Worm (Caenorhabditis elegans) whole organism, midembryonic: ENCODE data around the gene fbxb-7.

Source experiments
- T22C8.4 ChIP-seq: fragments of 200-800 bp; sonication (Bioruptor generic); IDR thresholded peaks from 2 replicates; pipeline ENCODE4 v1.3.6; 2022; ENCODE audit warnings: missing genetic modification characterization, missing compliant biosample characterization
- cog-1 ChIP-seq: sonication (generic microtip); optimal IDR thresholded peaks from 2 replicates; lab custom pipeline; 2016; ENCODE audit warnings: missing genetic modification characterization, missing compliant biosample characterization
- klf-2 ChIP-seq: fragments of 200-800 bp; sonication (Bioruptor generic); conservative IDR thresholded peaks from 2 replicates; pipeline ENCODE4 v1.3.6; 2022; ENCODE audit warnings: missing genetic modification reagents, missing genetic modification characterization, missing compliant biosample characterization
- med-1 ChIP-seq: sonication (generic microtip); optimal IDR thresholded peaks from 2 replicates; lab custom pipeline; 2017; ENCODE audit warnings: missing genetic modification characterization, mild to moderate bottlenecking, missing compliant biosample characterization, antibody characterized with exemption, missing genetic modification reagents; ENCODE audit not compliant: insufficient read depth
- tab-1 ChIP-seq: fragments of 200-800 bp; sonication (Bioruptor generic); IDR thresholded peaks from 2 replicates; pipeline ENCODE4 v1.3.6; 2022; ENCODE audit warnings: missing genetic modification characterization, missing compliant biosample characterization
- ztf-29 ChIP-seq: fragments of 200-800 bp; sonication (Bioruptor generic); IDR thresholded peaks from 2 replicates; pipeline ENCODE4 v1.3.6; 2022; ENCODE audit warnings: missing genetic modification reagents, missing genetic modification characterization, missing compliant biosample characterization

DNA sequence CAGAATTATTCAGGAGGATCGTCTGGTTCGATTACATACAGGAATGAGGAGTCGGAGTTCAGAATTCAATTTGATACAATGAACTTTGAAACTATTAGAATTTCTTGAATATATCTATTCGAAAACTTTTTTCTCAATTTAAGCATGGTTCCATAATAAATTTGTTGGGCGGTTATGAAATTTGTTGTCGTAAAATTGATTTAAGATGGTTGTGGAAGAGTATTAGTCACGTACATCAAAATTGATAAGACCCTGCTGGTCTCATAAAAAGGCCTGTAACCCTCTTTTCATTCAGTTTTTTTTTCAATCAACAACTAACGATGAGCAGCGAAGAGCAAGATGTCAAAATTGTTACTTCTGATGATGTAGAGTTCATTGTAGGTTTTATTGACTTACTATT, 29.6 kb upstream of the fbxb-7 start, which contains the start of gene skr-5:
- no peak for TF ChIP-seq cog-1 (tag; lab: Kevin White, UChicago)
- no peak for TF ChIP-seq klf-2 (GFP tag; lab: Robert Waterston, UW)
- TF ChIP-seq ztf-29 (GFP tag; lab: Robert Waterston, UW): no peak
- TF ChIP-seq med-1: no peak
- no peak for TF ChIP-seq T22C8.4
- no peak for TF ChIP-seq tab-1 (GFP tag; lab: Robert Waterston, UW)
